Fruit fly (Drosophila melanogaster) whole organism, embryonic: ENCODE data around the gene CG15742.
A peak's percentile ranks its signal among the peaks of the same experiment; 100 is the strongest.

Source experiments
- Bgb ChIP-seq: fragments of 200-800 bp; sonication (Bioruptor generic); IDR thresholded peaks from 2 replicates; pipeline ENCODE4 v1.3.6; 2022; ENCODE audit warnings: missing biosample characterization, missing genetic modification characterization; ENCODE audit not compliant: partially characterized antibody
- CG10543 ChIP-seq: fragments of 200-800 bp; sonication (Bioruptor generic); optimal IDR thresholded peaks from 3 replicates; lab custom pipeline; 2017; ENCODE audit warnings: missing biosample characterization, mild to moderate bottlenecking, missing genetic modification characterization, moderate library complexity
- CG11504 ChIP-seq: fragments of 200-800 bp; sonication (Bioruptor generic); optimal IDR thresholded peaks from 3 replicates; lab custom pipeline; 2019; ENCODE audit warnings: missing biosample characterization, mild to moderate bottlenecking, missing genetic modification characterization, moderate library complexity
- CG12071 ChIP-seq: fragments of 200-800 bp; sonication (Bioruptor generic); optimal IDR thresholded peaks from 3 replicates; lab custom pipeline; 2018; ENCODE audit warnings: missing biosample characterization, mild to moderate bottlenecking, missing genetic modification characterization
- CG12236 ChIP-seq: fragments of 200-800 bp; sonication (Bioruptor generic); optimal IDR thresholded peaks from 2 replicates; lab custom pipeline; 2016; ENCODE audit warnings: missing biosample characterization, missing genetic modification characterization
- CG12391 ChIP-seq: fragments of 200-800 bp; sonication (Bioruptor generic); optimal IDR thresholded peaks from 3 replicates; lab custom pipeline; 2018; ENCODE audit warnings: missing biosample characterization, mild to moderate bottlenecking, missing genetic modification characterization, moderate library complexity
- CG13287 ChIP-seq: fragments of 200-800 bp; sonication (Bioruptor generic); IDR thresholded peaks from 2 replicates; pipeline ENCODE4 v1.3.6; 2022; ENCODE audit warnings: missing biosample characterization, missing genetic modification characterization; ENCODE audit not compliant: partially characterized antibody
- CG2889 ChIP-seq: fragments of 200-800 bp; sonication (Bioruptor generic); IDR thresholded peaks from 3 replicates; pipeline ENCODE4 v1.3.6; 2022; ENCODE audit warnings: missing biosample characterization, missing genetic modification characterization
- CG34422 ChIP-seq: fragments of 200-800 bp; sonication (Bioruptor generic); IDR thresholded peaks from 3 replicates; pipeline ENCODE4 v1.3.6; 2022; ENCODE audit warnings: missing biosample characterization, missing genetic modification characterization
- CG4360 ChIP-seq: fragments of 200-800 bp; sonication (Bioruptor generic); IDR thresholded peaks from 2 replicates; pipeline ENCODE4 v1.3.6; 2022; ENCODE audit warnings: missing biosample characterization, missing genetic modification characterization
- CG43689 ChIP-seq: fragments of 200-800 bp; sonication (Bioruptor generic); IDR thresholded peaks from 2 replicates; pipeline ENCODE4 v1.3.6; 2022; ENCODE audit warnings: missing biosample characterization, missing genetic modification characterization
- CG4854 ChIP-seq: fragments of 200-800 bp; sonication (Bioruptor generic); optimal IDR thresholded peaks from 2 replicates; lab custom pipeline; 2016; ENCODE audit warnings: missing biosample characterization, missing genetic modification characterization, inconsistent platforms
- CG6654 ChIP-seq: fragments of 200-800 bp; sonication (Bioruptor generic); optimal IDR thresholded peaks from 2 replicates; lab custom pipeline; 2017; ENCODE audit warnings: missing biosample characterization, mild to moderate bottlenecking, missing genetic modification characterization
- CG6765 ChIP-seq: fragments of 200-800 bp; sonication (Bioruptor generic); optimal IDR thresholded peaks from 3 replicates; lab custom pipeline; 2017; ENCODE audit warnings: missing biosample characterization, mild to moderate bottlenecking, missing genetic modification characterization
- CG7963 ChIP-seq: fragments of 200-800 bp; sonication (Bioruptor generic); IDR thresholded peaks from 3 replicates; pipeline ENCODE4 v1.3.6; 2022; ENCODE audit warnings: missing biosample characterization, missing genetic modification characterization; ENCODE audit not compliant: partially characterized antibody
- CG9727 ChIP-seq: fragments of 200-800 bp; sonication (Bioruptor generic); optimal IDR thresholded peaks from 3 replicates; lab custom pipeline; 2017; ENCODE audit warnings: missing biosample characterization, mild to moderate bottlenecking, missing genetic modification characterization
- Chrac-16 ChIP-seq: fragments of 200-800 bp; sonication (Bioruptor generic); optimal IDR thresholded peaks from 3 replicates; lab custom pipeline; 2016; ENCODE audit warnings: missing biosample characterization, missing genetic modification characterization
- CrebB ChIP-seq: fragments of 200-800 bp; sonication (Bioruptor generic); optimal IDR thresholded peaks from 3 replicates; lab custom pipeline; 2018; ENCODE audit warnings: missing biosample characterization, mild to moderate bottlenecking, missing genetic modification characterization
- Gug ChIP-seq: fragments of 200-800 bp; sonication (Bioruptor generic); IDR thresholded peaks from 4 replicates; pipeline ENCODE4 v1.3.6; 2022; ENCODE audit warnings: missing biosample characterization, missing genetic modification characterization
- Lhr ChIP-seq: fragments of 200-800 bp; sonication (Bioruptor generic); optimal IDR thresholded peaks from 3 replicates; lab custom pipeline; 2017; ENCODE audit warnings: mild to moderate bottlenecking, missing biosample characterization, missing genetic modification reagents, missing genetic modification characterization
- Lim3 ChIP-seq: fragments of 200-800 bp; sonication (Bioruptor generic); IDR thresholded peaks from 2 replicates; pipeline ENCODE4 v1.3.6; 2022; ENCODE audit warnings: missing biosample characterization, missing genetic modification characterization
- Max ChIP-seq: fragments of 200-800 bp; sonication (Bioruptor generic); optimal IDR thresholded peaks from 2 replicates; lab custom pipeline; 2016; ENCODE audit warnings: missing biosample characterization, mild to moderate bottlenecking, missing genetic modification characterization
- NFAT ChIP-seq: fragments of 200-800 bp; sonication (Bioruptor generic); IDR thresholded peaks from 2 replicates; pipeline ENCODE4 v1.3.6; 2022; ENCODE audit warnings: missing biosample characterization, missing genetic modification characterization
- Ptx1 ChIP-seq: fragments of 200-800 bp; sonication (Bioruptor generic); IDR thresholded peaks from 2 replicates; pipeline ENCODE4 v1.3.6; 2022; ENCODE audit warnings: missing biosample characterization, missing genetic modification characterization
- Scr ChIP-seq: fragments of 200-800 bp; sonication (Bioruptor generic); IDR thresholded peaks from 2 replicates; pipeline ENCODE4 v1.3.6; 2022; ENCODE audit warnings: missing biosample characterization, missing genetic modification characterization; ENCODE audit not compliant: partially characterized antibody
- Taf1 ChIP-seq: fragments of 200-800 bp; sonication (Bioruptor generic); IDR thresholded peaks from 2 replicates; pipeline ENCODE4 v1.3.6; 2022; ENCODE audit warnings: missing biosample characterization, missing genetic modification characterization
- Vsx1 ChIP-seq: fragments of 200-800 bp; sonication (Bioruptor generic); optimal IDR thresholded peaks from 2 replicates; lab custom pipeline; 2017; ENCODE audit warnings: missing biosample characterization, mild to moderate bottlenecking, missing genetic modification characterization, missing genetic modification reagents
- ab ChIP-seq: fragments of 200-800 bp; sonication (Bioruptor generic); optimal IDR thresholded peaks from 2 replicates; lab custom pipeline; 2016; ENCODE audit warnings: missing biosample characterization, missing genetic modification characterization
- al ChIP-seq: fragments of 200-800 bp; sonication (Bioruptor generic); IDR thresholded peaks from 2 replicates; pipeline ENCODE4 v1.3.6; 2022; ENCODE audit warnings: missing biosample characterization, missing genetic modification characterization
- aop ChIP-seq: fragments of 200-800 bp; sonication (Bioruptor generic); IDR thresholded peaks from 2 replicates; pipeline ENCODE4 v1.3.6; 2022; ENCODE audit warnings: missing biosample characterization, missing genetic modification characterization
- ara ChIP-seq: fragments of 200-800 bp; sonication (Bioruptor generic); IDR thresholded peaks from 2 replicates; pipeline ENCODE4 v1.3.6; 2022; ENCODE audit warnings: missing biosample characterization, missing genetic modification characterization
- chinmo ChIP-seq: fragments of 200-800 bp; sonication (Bioruptor generic); IDR thresholded peaks from 4 replicates; pipeline ENCODE4 v1.3.6; 2022; ENCODE audit warnings: missing biosample characterization, missing genetic modification characterization; ENCODE audit not compliant: partially characterized antibody
- dysf ChIP-seq: fragments of 200-800 bp; sonication (Bioruptor generic); IDR thresholded peaks from 3 replicates; pipeline ENCODE4 v1.3.6; 2022; ENCODE audit warnings: missing biosample characterization, missing genetic modification characterization
- gem ChIP-seq: fragments of 200-800 bp; sonication (Bioruptor generic); optimal IDR thresholded peaks from 2 replicates; lab custom pipeline; 2019; ENCODE audit warnings: missing biosample characterization, mild to moderate bottlenecking, missing genetic modification characterization, moderate library complexity
- ham ChIP-seq: fragments of 200-800 bp; sonication (Bioruptor generic); IDR thresholded peaks from 2 replicates; pipeline ENCODE4 v1.3.6; 2022; ENCODE audit warnings: missing biosample characterization, missing genetic modification characterization
- hbn ChIP-seq: fragments of 200-800 bp; sonication (Bioruptor generic); IDR thresholded peaks from 2 replicates; pipeline ENCODE4 v1.3.6; 2022; ENCODE audit warnings: missing biosample characterization, missing genetic modification characterization; ENCODE audit not compliant: partially characterized antibody
- jigr1 ChIP-seq: fragments of 200-800 bp; sonication (Bioruptor generic); IDR thresholded peaks from 3 replicates; pipeline ENCODE4 v1.3.6; 2022; ENCODE audit warnings: missing biosample characterization, missing genetic modification characterization
- ken ChIP-seq: fragments of 200-800 bp; sonication (Bioruptor generic); IDR thresholded peaks from 3 replicates; pipeline ENCODE4 v1.3.6; 2022; ENCODE audit warnings: missing biosample characterization, missing genetic modification characterization
- lmd ChIP-seq: fragments of 200-800 bp; sonication (Bioruptor generic); IDR thresholded peaks from 2 replicates; pipeline ENCODE4 v1.3.6; 2022; ENCODE audit warnings: missing biosample characterization, missing genetic modification characterization
- mam ChIP-seq: fragments of 200-800 bp; sonication (Bioruptor generic); optimal IDR thresholded peaks from 3 replicates; lab custom pipeline; 2016; ENCODE audit warnings: missing biosample characterization, missing genetic modification characterization
- mld ChIP-seq: fragments of 200-800 bp; sonication (Bioruptor generic); IDR thresholded peaks from 3 replicates; pipeline ENCODE4 v1.3.6; 2022; ENCODE audit warnings: missing biosample characterization, missing genetic modification characterization; ENCODE audit not compliant: partially characterized antibody
- nerfin-2 ChIP-seq: fragments of 200-800 bp; sonication (Bioruptor generic); IDR thresholded peaks from 2 replicates; pipeline ENCODE4 v1.3.6; 2022; ENCODE audit warnings: missing biosample characterization, missing genetic modification characterization; ENCODE audit not compliant: partially characterized antibody
- row ChIP-seq: fragments of 200-800 bp; sonication (Bioruptor generic); IDR thresholded peaks from 3 replicates; pipeline ENCODE4 v1.3.6; 2022; ENCODE audit warnings: missing biosample characterization, missing genetic modification characterization
- sd ChIP-seq: fragments of 200-800 bp; sonication (Bioruptor generic); optimal IDR thresholded peaks from 3 replicates; lab custom pipeline; 2018; ENCODE audit warnings: missing biosample characterization, mild to moderate bottlenecking, missing genetic modification characterization, moderate library complexity
- stwl ChIP-seq: fragments of 200-800 bp; sonication (Bioruptor generic); optimal IDR thresholded peaks from 3 replicates; lab custom pipeline; 2018; ENCODE audit warnings: missing biosample characterization, mild to moderate bottlenecking, missing genetic modification characterization, moderate library complexity
- trem ChIP-seq: fragments of 200-800 bp; optimal IDR thresholded peaks from 3 replicates; lab custom pipeline; 2019; ENCODE audit warnings: missing biosample characterization, mild to moderate bottlenecking, missing genetic modification characterization, moderate library complexity
- unpg ChIP-seq: fragments of 200-800 bp; sonication (Bioruptor generic); optimal IDR thresholded peaks from 3 replicates; lab custom pipeline; 2018; ENCODE audit warnings: missing biosample characterization, mild to moderate bottlenecking, missing genetic modification characterization, moderate library complexity
- wdn ChIP-seq: fragments of 200-800 bp; sonication (Bioruptor generic); IDR thresholded peaks from 2 replicates; pipeline ENCODE4 v1.3.6; 2022; ENCODE audit warnings: missing biosample characterization, missing genetic modification characterization
- yki ChIP-seq: fragments of >200 bp; optimal IDR thresholded peaks from 3 replicates; lab custom pipeline; 2018
- z ChIP-seq: fragments of 200-800 bp; sonication (Bioruptor generic); IDR thresholded peaks from 3 replicates; pipeline ENCODE4 v1.3.6; 2022; ENCODE audit warnings: missing biosample characterization, missing genetic modification characterization

The CG15742 gene

dm6 chrX:13211357-13212137, 46.7 kb downstream of the CG15742 start, which contains the start of gene sno (continued):
- TF ChIP-seq CG2889 (GFP tag; lab: Robert Waterston, UW) (no peak), dysf (GFP tag; lab: Robert Waterston, UW) (no peak), ara (GFP tag; lab: Robert Waterston, UW) (no peak), CG6654 (GFP tag; lab: Kevin White, UChicago) (no peak), CG43689 (GFP tag; lab: Robert Waterston, UW) (no peak), hbn (GFP tag; lab: Robert Waterston, UW) (peak; percentile 64), nerfin-2 (peak; percentile 70), Scr (GFP tag; lab: Robert Waterston, UW) (peak; percentile 87), CrebB (tag; lab: Kevin White, UChicago) (peak; percentile 3), mam (GFP tag; lab: Kevin White, UChicago) (no peak), mld (GFP tag; lab: Robert Waterston, UW) (peak; percentile 87), Gug (GFP tag; lab: Robert Waterston, UW) (no peak), gem (tag; lab: Kevin White, UChicago) (no peak), ken (no peak), aop (no peak), CG34422 (GFP tag; lab: Robert Waterston, UW) (peak; percentile 14; the same call in 1 of the 3 replicates), CG9727 (GFP tag; lab: Kevin White, UChicago) (no peak), trem (tag; lab: Kevin White, UChicago) (peak; percentile 22), Ptx1 (no peak), ab (no peak), sd (peak; percentile 3), CG6765 (GFP tag; lab: Kevin White, UChicago) (no peak), al (GFP tag; lab: Robert Waterston, UW) (no peak), chinmo (GFP tag; lab: Robert Waterston, UW) (peak; percentile 85), unpg (GFP tag; lab: Kevin White, UChicago) (no peak), Max (GFP tag; lab: Kevin White, UChicago) (no peak), lmd (no peak), CG13287 (GFP tag; lab: Robert Waterston, UW) (peak; percentile 79), yki (lab: Kevin White, UChicago) (no peak), Lim3 (GFP tag; lab: Robert Waterston, UW) (no peak), CG11504 (tag; lab: Kevin White, UChicago) (no peak), CG7963 (GFP tag; lab: Robert Waterston, UW) (peak; percentile 83; the same call in 2 of the 3 replicates), CG12391 (tag; lab: Kevin White, UChicago) (no peak), Lhr (no peak), jigr1 (no peak), Vsx1 (GFP tag; lab: Kevin White, UChicago) (no peak), Chrac-16 (no peak), stwl (peak; percentile 37), CG4360 (GFP tag; lab: Robert Waterston, UW) (peak; percentile 96), NFAT (GFP tag; lab: Robert Waterston, UW) (no peak; the same call in 1 of the 2 replicates), CG12071 (GFP tag; lab: Kevin White, UChicago) (no peak), ham (GFP tag; lab: Robert Waterston, UW) (no peak), CG12236 (GFP tag; lab: Kevin White, UChicago) (no peak), CG10543 (no peak), CG4854 (GFP tag; lab: Kevin White, UChicago) (no peak), wdn (GFP tag; lab: Robert Waterston, UW) (no peak), row (peak; percentile 62), Bgb (GFP tag; lab: Robert Waterston, UW) (peak; percentile 90), Taf1 (no peak), z (GFP tag; lab: Robert Waterston, UW) (no peak)
